Worm (Caenorhabditis elegans): ENCODE results near the gene lim-4.

lim-4 gene

ce11 chrX:3873445-3873844 lies at the start of gene lim-4:
TSS of gene lim-4 (minus strand) at chrX:3873545.
- TF ChIP-seq B0261.1 (tag; optimal IDR thresholded peaks at IDR 0.05): no peak
- no peak for TF ChIP-seq egl-44 (GFP tag; IDR thresholded peaks at IDR 0.05)
- TF ChIP-seq sdz-38 (tag; optimal IDR thresholded peaks at IDR 0.05): no peak
- no peak for TF ChIP-seq xnd-1 (tag; optimal IDR thresholded peaks at IDR 0.05)
- TF ChIP-seq aptf-3 (GFP tag; IDR thresholded peaks at IDR 0.05): no peak
- no peak for TF ChIP-seq rpc-1 (optimal IDR thresholded peaks at IDR 0.05)
- TF ChIP-seq rpc-1 (tag; optimal IDR thresholded peaks at IDR 0.05): no peak
- no peak for TF ChIP-seq bed-1 (GFP tag; IDR thresholded peaks at IDR 0.05)
- no peak for TF ChIP-seq Y53F4B.3 (GFP tag; IDR thresholded peaks at IDR 0.05)
- no peak for TF ChIP-seq mel-28 (tag; optimal IDR thresholded peaks at IDR 0.05; ENCODE audit: borderline replicate concordance)
- no peak for TF ChIP-seq cebp-1 (GFP tag; IDR thresholded peaks at IDR 0.05)
- TF ChIP-seq cebp-1 (tag; optimal IDR thresholded peaks at IDR 0.05): no peak

- TF ChIP-seq die-1 (tag; optimal IDR thresholded peaks at IDR 0.05) (no peak), B0261.1 (tag; optimal IDR thresholded peaks at IDR 0.05) (no peak), lir-1 (GFP tag; conservative IDR thresholded peaks at IDR 0.05) (no peak), tbx-9 (tag; optimal IDR thresholded peaks at IDR 0.05; ENCODE audit: borderline replicate concordance) (no peak), xnd-1 (tag; optimal IDR thresholded peaks at IDR 0.05) (no peak), egrh-3 (GFP tag; IDR thresholded peaks at IDR 0.05) (no peak), dox-1 (GFP tag; IDR thresholded peaks at IDR 0.05) (no peak), hrde-1 (tag; optimal IDR thresholded peaks at IDR 0.05; ENCODE audit: borderline replicate concordance) (no peak), repo-1 (tag; optimal IDR thresholded peaks at IDR 0.05) (no peak), gei-17 (GFP tag; optimal IDR thresholded peaks at IDR 0.05) (no peak), T26A5.8 (tag; optimal IDR thresholded peaks at IDR 0.05) (no peak), pbrm-1 (GFP tag; IDR thresholded peaks at IDR 0.05) (no peak)
Measured at ce11 chrX:3920747-3921146, 47.4 kb upstream of the lim-4 start.

- TF ChIP-seq lsl-1 (GFP tag; optimal IDR thresholded peaks at IDR 0.05) (no peak), T26A5.8 (tag; optimal IDR thresholded peaks at IDR 0.05) (no peak), Y56A3A.18 (GFP tag; IDR thresholded peaks at IDR 0.05) (no peak), F57A8.1 (GFP tag; optimal IDR thresholded peaks at IDR 0.05) (no peak), nhr-179 (tag; optimal IDR thresholded peaks at IDR 0.05) (no peak), madf-10 (tag; optimal IDR thresholded peaks at IDR 0.05) (no peak), nhr-80 (tag; optimal IDR thresholded peaks at IDR 0.05) (no peak), let-526 (GFP tag; IDR thresholded peaks at IDR 0.05) (no peak), athp-1 (tag; optimal IDR thresholded peaks at IDR 0.05) (no peak), C06A6.2 (GFP tag; conservative IDR thresholded peaks at IDR 0.05) (no peak), aptf-3 (GFP tag; IDR thresholded peaks at IDR 0.05) (no peak), ets-4 (GFP tag; optimal IDR thresholded peaks at IDR 0.05) (no peak), F22D6.2 (tag; optimal IDR thresholded peaks at IDR 0.05) (no peak)
Measured at ce11 chrX:3920101-3920500, 46.8 kb upstream of the lim-4 start, which contains the start of gene T22B2.2. TSS of gene T22B2.2 (plus strand) at chrX:3920401.

- TF ChIP-seq Y53F4B.3 (GFP tag; IDR thresholded peaks at IDR 0.05): no peak
- no peak for TF ChIP-seq fkh-3 (tag; optimal IDR thresholded peaks at IDR 0.05)
- no peak for TF ChIP-seq ztf-26 (tag; optimal IDR thresholded peaks at IDR 0.05)
- TF ChIP-seq madf-3 (GFP tag; IDR thresholded peaks at IDR 0.05): no peak
- no peak for TF ChIP-seq sea-2 (GFP tag; IDR thresholded peaks at IDR 0.05)
- no peak for TF ChIP-seq F49E8.2 (tag; optimal IDR thresholded peaks at IDR 0.05; ENCODE audit: insufficient read depth)
- TF ChIP-seq B0336.3 (GFP tag; IDR thresholded peaks at IDR 0.05): no peak
- TF ChIP-seq F33H1.4 (GFP tag; IDR thresholded peaks at IDR 0.05): no peak
- TF ChIP-seq ztf-3 (GFP tag; optimal IDR thresholded peaks at IDR 0.05): no peak
- TF ChIP-seq lin-54 (GFP tag; optimal IDR thresholded peaks at IDR 0.05): no peak
- no peak for TF ChIP-seq egl-44 (GFP tag; IDR thresholded peaks at IDR 0.05)
- no peak for TF ChIP-seq mxl-1 (tag; optimal IDR thresholded peaks at IDR 0.05)
- no peak for TF ChIP-seq F57C9.4 (tag; optimal IDR thresholded peaks at IDR 0.05)
- no peak for TF ChIP-seq hlh-12 (tag; optimal IDR thresholded peaks at IDR 0.05)
- TF ChIP-seq bed-1 (GFP tag; IDR thresholded peaks at IDR 0.05): no peak
- no peak for TF ChIP-seq T07F8.4 (tag; optimal IDR thresholded peaks at IDR 0.05)
- no peak for TF ChIP-seq dox-1 (GFP tag; IDR thresholded peaks at IDR 0.05)
- no peak for TF ChIP-seq K12H6.12 (tag; optimal IDR thresholded peaks at IDR 0.05)
- no peak for TF ChIP-seq let-526 (GFP tag; IDR thresholded peaks at IDR 0.05)
- no peak for TF ChIP-seq rcor-1 (GFP tag; IDR thresholded peaks at IDR 0.05)
Measured at ce11 chrX:3919689-3920088, 46.3 kb upstream of the lim-4 start.
